Fruit fly (Drosophila melanogaster): Measurements from ENCODE around the gene CG4119.

The CG4119 gene

DNA sequence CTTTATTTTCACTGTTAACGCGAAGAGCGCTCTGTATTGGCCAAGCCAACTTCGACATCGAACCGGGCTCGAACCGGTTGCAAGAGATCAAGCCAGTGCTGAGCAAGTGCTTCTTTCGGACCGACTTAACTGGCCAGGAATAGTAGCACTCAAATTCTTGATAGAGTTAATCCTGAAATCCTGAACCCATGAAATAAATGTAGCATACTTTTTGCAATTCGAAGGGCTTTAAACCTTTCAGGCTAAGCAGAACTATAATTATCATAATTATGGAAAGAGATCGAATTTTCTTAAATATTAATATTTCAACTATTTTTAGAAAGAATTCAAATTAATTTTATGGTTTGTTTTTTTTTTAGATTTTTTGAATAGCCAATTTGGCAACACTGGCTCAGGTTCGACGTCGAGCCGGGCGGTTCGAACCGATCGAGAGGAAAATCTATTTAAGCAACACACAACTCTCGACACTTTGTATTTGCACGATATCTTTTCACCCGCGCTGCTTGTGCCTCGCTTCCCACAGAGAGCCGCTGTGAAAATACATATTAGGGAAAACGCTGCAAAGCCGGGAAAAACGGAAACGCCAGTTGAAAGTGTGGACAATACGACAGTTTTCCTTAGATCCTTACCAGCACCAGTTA is 32.4 kb downstream of the CG4119 start, which contains the start of gene AdamTS-B (continued):
- TF ChIP-seq emc (GFP tag; optimal IDR thresholded peaks at IDR 0.05) (no peak), CG3838 (GFP tag; optimal IDR thresholded peaks at IDR 0.05) (no peak), run (tag; optimal IDR thresholded peaks at IDR 0.05) (no peak), cato (GFP tag; optimal IDR thresholded peaks at IDR 0.05; ENCODE audit: borderline replicate concordance) (no peak), CG4404 (GFP tag; IDR thresholded peaks at IDR 0.05) (no peak), CG18619 (GFP tag; optimal IDR thresholded peaks at IDR 0.05) (peak; percentile 14), NfI (GFP tag; optimal IDR thresholded peaks at IDR 0.05) (peak; percentile 41), Hmr (GFP tag; optimal IDR thresholded peaks at IDR 0.05) (peak; percentile 28), CG11504 (tag; optimal IDR thresholded peaks at IDR 0.05) (peak; percentile 69), ase (GFP tag; IDR thresholded peaks at IDR 0.05) (no peak), zfh1 (GFP tag; IDR thresholded peaks at IDR 0.05) (peak; percentile 40; the same call in 1 of the 3 replicates), pfk (GFP tag; optimal IDR thresholded peaks at IDR 0.05) (no peak), CG1603 (tag; optimal IDR thresholded peaks at IDR 0.05) (no peak), lov (optimal IDR thresholded peaks at IDR 0.05) (no peak), lov (GFP tag; IDR thresholded peaks at IDR 0.05) (no peak), Sry-β (GFP tag; optimal IDR thresholded peaks at IDR 0.05) (peak; percentile 88), CG15011 (GFP tag; optimal IDR thresholded peaks at IDR 0.05) (no peak), CG14860 (GFP tag; IDR thresholded peaks at IDR 0.05; ENCODE audit: partially characterized antibody) (no peak), CG6175 (GFP tag; IDR thresholded peaks at IDR 0.05) (no peak), CG13894 (tag; optimal IDR thresholded peaks at IDR 0.05) (no peak), sd (tag; optimal IDR thresholded peaks at IDR 0.05) (no peak), CG12155 (GFP tag; optimal IDR thresholded peaks at IDR 0.05) (peak; percentile 15), gsb-n (tag; optimal IDR thresholded peaks at IDR 0.05) (peak; percentile 32), fu2 (GFP tag; optimal IDR thresholded peaks at IDR 0.05) (no peak), Hsf (GFP tag; optimal IDR thresholded peaks at IDR 0.05) (peak; percentile 40), CG2202 (tag; optimal IDR thresholded peaks at IDR 0.05) (peak; percentile 3), Xrp1 (GFP tag; IDR thresholded peaks at IDR 0.05) (peak; percentile 76), caup (GFP tag; optimal IDR thresholded peaks at IDR 0.05; ENCODE audit: severe bottlenecking) (peak; percentile 9), Fer2 (tag; optimal IDR thresholded peaks at IDR 0.05) (no peak), slbo (GFP tag; IDR thresholded peaks at IDR 0.05) (peak; percentile 56), CG17385 (GFP tag; optimal IDR thresholded peaks at IDR 0.05) (peak; percentile 42), CG3281 (GFP tag; optimal IDR thresholded peaks at IDR 0.05) (peak; percentile 48), CG8944 (GFP tag; optimal IDR thresholded peaks at IDR 0.05) (no peak), CG7372 (GFP tag; IDR thresholded peaks at IDR 0.05) (no peak), chif (GFP tag; optimal IDR thresholded peaks at IDR 0.05) (peak in 1 of 2 experiments; percentile 20), pita (GFP tag; optimal IDR thresholded peaks at IDR 0.05) (no peak), odd (GFP tag; optimal IDR thresholded peaks at IDR 0.05) (no peak), ATbp (GFP tag; optimal IDR thresholded peaks at IDR 0.05) (peak; percentile 10), Blimp-1 (GFP tag; optimal IDR thresholded peaks at IDR 0.05) (peak; percentile 37), Dek (tag; optimal IDR thresholded peaks at IDR 0.05) (peak; percentile 36), fd102C (GFP tag; optimal IDR thresholded peaks at IDR 0.05) (no peak), CG1233 (GFP tag; optimal IDR thresholded peaks at IDR 0.05) (peak; percentile 49), CG18599 (GFP tag; optimal IDR thresholded peaks at IDR 0.05) (peak; percentile 22), dm (GFP tag; optimal IDR thresholded peaks at IDR 0.05) (no peak), chinmo (GFP tag; IDR thresholded peaks at IDR 0.05; ENCODE audit: partially characterized antibody) (no peak), Jarid2 (GFP tag; optimal IDR thresholded peaks at IDR 0.05) (no peak), CG17912 (GFP tag; optimal IDR thresholded peaks at IDR 0.05) (no peak), CG30431 (GFP tag; optimal IDR thresholded peaks at IDR 0.05) (no peak), CG11723 (GFP tag; optimal IDR thresholded peaks at IDR 0.05) (peak; percentile 4)

Data from whole organism, embryonic.